Worm (Caenorhabditis elegans): ENCODE measurements around the gene epic-1.

ce11 chrIV:17453200-17453599 lies 18.5 kb downstream of the epic-1 start:
- TF ChIP-seq unc-39 (tag; optimal IDR thresholded peaks at IDR 0.05) = no peak
- TF ChIP-seq tbx-8 (GFP tag; optimal IDR thresholded peaks at IDR 0.05) = no peak
- no peak for TF ChIP-seq nhr-76 (tag; optimal IDR thresholded peaks at IDR 0.05)
- no peak for TF ChIP-seq nhr-237 (tag; optimal IDR thresholded peaks at IDR 0.05)
- TF ChIP-seq blmp-1 (tag; optimal IDR thresholded peaks at IDR 0.05) = peak; percentile 1
- no peak for TF ChIP-seq elt-3 (tag; optimal IDR thresholded peaks at IDR 0.05)
- no peak for TF ChIP-seq nhr-12 (tag; optimal IDR thresholded peaks at IDR 0.05)
- TF ChIP-seq unc-62 (GFP tag; optimal IDR thresholded peaks at IDR 0.05) = no peak
- TF ChIP-seq nhr-28 (tag; optimal IDR thresholded peaks at IDR 0.05) = no peak

All from whole organism, mixed stage, embryonic.